Worm (Caenorhabditis elegans): Measurements from ENCODE around the gene R07C12.1.

DNA sequence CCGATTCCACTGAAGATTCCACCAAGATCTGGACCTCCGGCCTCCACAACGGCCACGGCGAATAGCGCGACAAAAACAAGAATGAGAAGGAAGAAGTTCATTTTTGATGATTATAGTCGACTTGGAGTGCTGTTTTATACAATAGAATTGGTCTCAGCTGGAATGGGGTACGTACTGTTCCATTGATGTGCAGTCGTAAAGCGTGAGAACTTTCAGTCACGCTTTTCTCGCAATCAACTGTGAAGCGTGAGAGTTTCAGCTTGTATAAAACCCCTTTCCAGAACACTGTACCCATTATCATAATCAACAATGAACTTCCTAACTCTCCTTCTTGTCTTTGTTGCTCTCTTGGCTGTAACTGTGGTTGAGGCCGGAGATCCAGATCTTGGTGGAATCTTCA is 36.6 kb upstream of the R07C12.1 start, which contains the start of the genes F49F1.4 and F49F1.2:
- TF ChIP-seq vab-7 (GFP tag; IDR thresholded peaks at IDR 0.05): no peak
- TF ChIP-seq nhr-25 (tag; optimal IDR thresholded peaks at IDR 0.05; ENCODE audit: borderline replicate concordance, insufficient read depth): no peak
- no peak for TF ChIP-seq F37D6.2 (tag; optimal IDR thresholded peaks at IDR 0.05)
- no peak for TF ChIP-seq hmg-1.1 (GFP tag; IDR thresholded peaks at IDR 0.05)
- TF ChIP-seq fkh-10 (GFP tag; optimal IDR thresholded peaks at IDR 0.05): no peak
- no peak for TF ChIP-seq mxl-2 (GFP tag; conservative IDR thresholded peaks at IDR 0.05)
- no peak for TF ChIP-seq zfp-3 (GFP tag; conservative IDR thresholded peaks at IDR 0.05)
- TF ChIP-seq lin-15B (tag; optimal IDR thresholded peaks at IDR 0.05): no peak
- TF ChIP-seq mep-1 (tag; optimal IDR thresholded peaks at IDR 0.05): no peak

All from whole organism, L4 larva.